Worm (Caenorhabditis elegans) whole organism, L2 larva: ENCODE results near the gene tgn-38.

Experiments used
- egl-27 ChIP-seq: sonication (generic microtip); optimal IDR thresholded peaks from 3 replicates; lab custom pipeline; 2017; ENCODE audit warnings: missing biosample characterization, missing genetic modification reagents, missing genetic modification characterization
- nhr-12 ChIP-seq: fragments of 150-350 bp; optimal IDR thresholded peaks from 2 replicates; lab custom pipeline; 2014; ENCODE audit warnings: missing biosample characterization, missing genetic modification characterization
- snpc-4 ChIP-seq: fragments of 150-350 bp; optimal IDR thresholded peaks from 2 replicates; lab custom pipeline; 2014; ENCODE audit warnings: missing biosample characterization, missing genetic modification characterization

- TF ChIP-seq snpc-4 (tag; lab: Kevin White, UChicago) (no peak), nhr-12 (tag; lab: Kevin White, UChicago) (no peak), egl-27 (tag; lab: Kevin White, UChicago) (no peak)
Observed at ce11 chrIV:12075497-12075896, 46.5 kb upstream of the tgn-38 start, which contains the start of gene K08E4.7.
